Worm (Caenorhabditis elegans): ENCODE measurements around the gene R10D12.1.
A peak's percentile ranks its signal among the peaks of the same experiment; 100 is the strongest.

The R10D12.1 gene

DNA sequence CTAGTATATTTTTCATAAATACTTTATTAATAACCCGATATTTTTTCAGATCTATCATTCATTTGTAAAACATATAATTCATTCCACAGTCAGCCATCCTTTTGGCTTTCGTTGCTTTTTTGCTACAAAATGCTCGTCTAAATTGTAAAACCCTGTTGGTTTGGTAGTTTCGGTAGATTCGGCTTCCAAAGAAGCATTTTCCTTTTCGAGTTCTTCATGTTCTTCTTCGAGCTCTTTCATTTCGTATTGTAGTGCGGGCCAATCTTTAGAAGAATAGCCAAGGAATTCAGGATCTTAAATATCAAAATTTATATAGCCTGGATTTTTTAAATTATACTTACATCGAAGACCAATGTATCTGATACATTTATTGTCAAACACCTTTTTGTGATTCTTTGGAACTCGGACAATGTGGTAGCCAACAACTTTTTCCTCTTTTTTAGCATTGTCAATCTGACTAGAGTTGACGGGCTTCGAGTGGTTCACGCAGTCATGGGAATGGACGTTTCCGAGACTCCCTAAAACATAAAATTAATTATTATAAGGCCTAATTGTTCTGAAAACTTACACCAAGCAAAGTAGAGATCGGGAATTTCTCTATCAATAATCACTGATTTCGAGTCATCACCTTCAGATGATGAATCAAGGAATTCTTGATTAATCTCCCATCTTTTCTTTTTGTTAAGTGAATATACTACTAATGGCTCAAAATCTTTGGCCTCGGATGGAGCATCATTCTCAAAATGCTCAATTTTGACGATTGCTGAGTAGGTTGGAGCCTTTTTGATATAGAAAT, 26.1 kb downstream of the R10D12.1 start (continued):
- TF ChIP-seq chd-7 (tag; optimal IDR thresholded peaks at IDR 0.05) (peak; percentile 38), F10E7.11 (tag; optimal IDR thresholded peaks at IDR 0.05) (no peak), ztf-3 (GFP tag; optimal IDR thresholded peaks at IDR 0.05) (peak; percentile 41), F57A8.1 (GFP tag; optimal IDR thresholded peaks at IDR 0.05) (no peak), snpc-4 (GFP tag; optimal IDR thresholded peaks at IDR 0.05) (no peak), snpc-4 (tag; optimal IDR thresholded peaks at IDR 0.05) (no peak), F39B2.1 (GFP tag; IDR thresholded peaks at IDR 0.05) (no peak), sdz-38 (tag; optimal IDR thresholded peaks at IDR 0.05) (no peak), mel-28 (tag; optimal IDR thresholded peaks at IDR 0.05; ENCODE audit: borderline replicate concordance) (no peak), bed-1 (GFP tag; IDR thresholded peaks at IDR 0.05) (no peak), madf-8 (GFP tag; conservative IDR thresholded peaks at IDR 0.05) (no peak), egl-18 (GFP tag; IDR thresholded peaks at IDR 0.05) (no peak), ceh-58 (GFP tag; IDR thresholded peaks at IDR 0.05) (no peak)

DNA sequence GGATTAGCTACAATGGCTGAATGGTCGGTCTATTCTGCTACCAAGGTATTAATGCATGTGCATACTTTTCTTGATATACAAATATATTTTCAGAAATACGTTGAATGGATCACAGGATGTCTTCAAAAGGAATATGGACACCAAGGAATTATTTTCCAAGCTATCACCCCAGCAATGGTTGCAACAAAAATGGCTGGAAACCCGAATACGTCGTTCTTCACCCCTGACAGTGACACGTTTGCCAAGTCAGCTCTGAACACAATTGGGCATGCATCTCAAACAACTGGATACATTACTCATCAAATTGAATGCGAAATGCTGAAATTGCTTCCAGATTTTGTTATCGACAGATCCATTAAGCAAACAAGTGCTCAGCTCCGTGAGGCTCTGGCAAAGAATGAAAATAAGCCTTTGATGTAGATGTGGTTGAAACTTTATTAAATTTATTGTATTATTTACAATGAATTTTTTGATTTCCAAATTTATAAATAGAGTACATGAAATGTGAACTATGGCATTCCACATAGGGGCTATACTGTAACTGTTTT, 26.8 kb downstream of the R10D12.1 start:
- no peak for TF ChIP-seq sdz-38 (tag; optimal IDR thresholded peaks at IDR 0.05)
- peak; percentile 81 for TF ChIP-seq ets-4 (GFP tag; optimal IDR thresholded peaks at IDR 0.05)
- no peak for TF ChIP-seq ceh-58 (GFP tag; IDR thresholded peaks at IDR 0.05)
- no peak for TF ChIP-seq egl-18 (GFP tag; IDR thresholded peaks at IDR 0.05)
- TF ChIP-seq snpc-1.1 (tag; optimal IDR thresholded peaks at IDR 0.05; ENCODE audit: insufficient read depth), result no peak
- no peak; the same call in none of the 2 replicates for TF ChIP-seq F33H1.4 (GFP tag; IDR thresholded peaks at IDR 0.05)
- peak; percentile 91 for TF ChIP-seq ama-1 (optimal IDR thresholded peaks at IDR 0.05)
- TF ChIP-seq ama-1 (GFP tag; optimal IDR thresholded peaks at IDR 0.05), result no peak
- TF ChIP-seq xnd-1 (tag; optimal IDR thresholded peaks at IDR 0.05), result no peak
- no peak for TF ChIP-seq dpl-1 (GFP tag; optimal IDR thresholded peaks at IDR 0.05)
- TF ChIP-seq K11D2.4 (GFP tag; IDR thresholded peaks at IDR 0.05), result peak; percentile 84
- peak; percentile 74 for TF ChIP-seq C06A6.2 (GFP tag; conservative IDR thresholded peaks at IDR 0.05)
- TF ChIP-seq hrde-1 (tag; optimal IDR thresholded peaks at IDR 0.05; ENCODE audit: borderline replicate concordance), result no peak
- TF ChIP-seq lag-1 (GFP tag; IDR thresholded peaks at IDR 0.05), result 0 out of 2 replicates have a peak, but pooled peaks have one; percentile 69
- no peak; the same call in 1 of the 2 replicates for TF ChIP-seq Y53F4B.3 (GFP tag; IDR thresholded peaks at IDR 0.05)
- peak; percentile 69 for TF ChIP-seq madf-3 (GFP tag; IDR thresholded peaks at IDR 0.05)
- TF ChIP-seq ccch-3 (GFP tag; optimal IDR thresholded peaks at IDR 0.05), result no peak
- no peak for TF ChIP-seq zfh-2 (GFP tag; conservative IDR thresholded peaks at IDR 0.05)
- TF ChIP-seq lin-40 (tag; optimal IDR thresholded peaks at IDR 0.05), result peak; percentile 22
- peak; percentile 56 for TF ChIP-seq hmg-1.2 (GFP tag; IDR thresholded peaks at IDR 0.05)
- no peak for TF ChIP-seq hlh-12 (tag; optimal IDR thresholded peaks at IDR 0.05)
- TF ChIP-seq nhr-90 (tag; optimal IDR thresholded peaks at IDR 0.05), result peak; percentile 94
- 0 out of 2 replicates have a peak, but pooled peaks have one; percentile 75 for TF ChIP-seq ztf-28 (GFP tag; IDR thresholded peaks at IDR 0.05)
- no peak for TF ChIP-seq ztf-6 (GFP tag; IDR thresholded peaks at IDR 0.05)
- TF ChIP-seq lin-54 (GFP tag; optimal IDR thresholded peaks at IDR 0.05), result peak; percentile 63
- peak; percentile 61; the same call in 1 of the 2 replicates for TF ChIP-seq pbrm-1 (GFP tag; IDR thresholded peaks at IDR 0.05)
- peak; percentile 71 for TF ChIP-seq attf-6 (GFP tag; IDR thresholded peaks at IDR 0.05)
- TF ChIP-seq him-1 (tag; optimal IDR thresholded peaks at IDR 0.05), result no peak
- TF ChIP-seq tbx-9 (tag; optimal IDR thresholded peaks at IDR 0.05; ENCODE audit: borderline replicate concordance), result no peak
- TF ChIP-seq ceh-100 (GFP tag; IDR thresholded peaks at IDR 0.05), result peak; percentile 54; the same call in 1 of the 2 replicates
- peak; percentile 55 for TF ChIP-seq pha-4 (tag; optimal IDR thresholded peaks at IDR 0.05)
- no peak for TF ChIP-seq T26A5.8 (tag; optimal IDR thresholded peaks at IDR 0.05)
- peak; percentile 71 for TF ChIP-seq tbp1 (GFP tag; optimal IDR thresholded peaks at IDR 0.05)
- TF ChIP-seq cebp-2 (GFP tag; IDR thresholded peaks at IDR 0.05), result 0 out of 2 replicates have a peak, but pooled peaks have one; percentile 58
- peak; percentile 41 for TF ChIP-seq ceh-27 (GFP tag; optimal IDR thresholded peaks at IDR 0.05)
- TF ChIP-seq ztf-18 (tag; optimal IDR thresholded peaks at IDR 0.05), result no peak
